Fruit fly (Drosophila melanogaster) whole organism, embryonic: Measurements from ENCODE around the gene CG1161.

ENCODE experiments used
- Bgb ChIP-seq: fragments of 200-800 bp; sonication (Bioruptor generic); IDR thresholded peaks from 2 replicates; pipeline ENCODE4 v1.3.6; 2022; ENCODE audit warnings: missing biosample characterization, missing genetic modification characterization; ENCODE audit not compliant: partially characterized antibody
- CG1024 ChIP-seq: fragments of 200-800 bp; sonication (Bioruptor generic); IDR thresholded peaks from 2 replicates; pipeline ENCODE4 v1.3.6; 2022; ENCODE audit warnings: missing biosample characterization, missing genetic modification characterization
- CG10979 ChIP-seq: fragments of 200-800 bp; sonication (Bioruptor generic); optimal IDR thresholded peaks from 2 replicates; lab custom pipeline; 2018; ENCODE audit warnings: missing biosample characterization, mild to moderate bottlenecking, missing genetic modification characterization, moderate library complexity
- CG11723 ChIP-seq: fragments of 200-800 bp; sonication (Bioruptor generic); optimal IDR thresholded peaks from 2 replicates; lab custom pipeline; 2017; ENCODE audit warnings: missing biosample characterization, mild to moderate bottlenecking, missing genetic modification characterization
- CG1602 ChIP-seq: fragments of 200-800 bp; sonication (Bioruptor generic); optimal IDR thresholded peaks from 3 replicates; lab custom pipeline; 2016; ENCODE audit warnings: missing biosample characterization, missing genetic modification characterization
- CG1603 ChIP-seq: fragments of 200-800 bp; sonication (Bioruptor generic); optimal IDR thresholded peaks from 2 replicates; lab custom pipeline; 2019; ENCODE audit warnings: missing biosample characterization, mild to moderate bottlenecking, missing genetic modification characterization, moderate library complexity
- CG31365 ChIP-seq: fragments of 200-800 bp; sonication (Bioruptor generic); optimal IDR thresholded peaks from 2 replicates; lab custom pipeline; 2018; ENCODE audit warnings: missing biosample characterization, mild to moderate bottlenecking, missing genetic modification characterization
- CG33557 ChIP-seq: fragments of 200-800 bp; sonication (Bioruptor generic); optimal IDR thresholded peaks from 2 replicates; lab custom pipeline; 2019; ENCODE audit warnings: missing biosample characterization, mild to moderate bottlenecking, missing genetic modification characterization, moderate library complexity
- CG6175 ChIP-seq: fragments of 200-800 bp; sonication (Bioruptor generic); IDR thresholded peaks from 3 replicates; pipeline ENCODE4 v1.3.6; 2022; ENCODE audit warnings: missing biosample characterization, missing genetic modification characterization
- CG7372 ChIP-seq: fragments of 200-800 bp; sonication (Bioruptor generic); IDR thresholded peaks from 2 replicates; pipeline ENCODE4 v1.3.6; 2022; ENCODE audit warnings: missing biosample characterization, missing genetic modification characterization
- CG8290 ChIP-seq, 3 experiments: fragments of 200-800 bp; sonication (Bioruptor generic); optimal IDR thresholded peaks; 2 replicates each; lab custom pipeline; 2016 to 2019; ENCODE audit warnings: missing biosample characterization in 3 of 3, missing genetic modification characterization in 3 of 3, mild to moderate bottlenecking in 2 of 3, moderate library complexity in 1 of 3
- D ChIP-seq, 2 experiments: fragments of 200-800 bp in 1 of 2; fragments of >200 bp in 1 of 2; sonication (Bioruptor generic) in 1 of 2; optimal IDR thresholded peaks; 2 replicates in 1 of 2; 3 replicates in 1 of 2; lab custom pipeline; 2017; ENCODE audit warnings: mild to moderate bottlenecking in 1 of 2, missing biosample characterization in 1 of 2, missing genetic modification characterization in 1 of 2, missing genetic modification reagents in 1 of 2
- Dip2 ChIP-seq: fragments of 200-800 bp; sonication (Bioruptor generic); IDR thresholded peaks from 2 replicates; pipeline ENCODE4 v1.3.6; 2022; ENCODE audit warnings: missing biosample characterization, missing genetic modification characterization
- Ets65A ChIP-seq: fragments of 200-800 bp; sonication (Bioruptor generic); peaks from one replicate; lab custom pipeline; 2016; ENCODE audit warnings: missing biosample characterization, missing genetic modification characterization
- Hr78 ChIP-seq, 2 experiments: fragments of 200-800 bp in 1 of 2; fragments of >200 bp in 1 of 2; sonication (Bioruptor generic) in 1 of 2; optimal IDR thresholded peaks; 2 replicates each; lab custom pipeline; 2017 to 2019; ENCODE audit warnings: missing biosample characterization in 2 of 2, missing genetic modification characterization in 2 of 2, mild to moderate bottlenecking in 1 of 2, moderate library complexity in 1 of 2
- Opbp ChIP-seq: fragments of 200-800 bp; sonication (Bioruptor generic); IDR thresholded peaks from 3 replicates; pipeline ENCODE4 v1.3.6; 2022; ENCODE audit warnings: missing biosample characterization, missing genetic modification characterization; ENCODE audit not compliant: partially characterized antibody
- Rx ChIP-seq: fragments of 200-800 bp; sonication (Bioruptor generic); IDR thresholded peaks from 2 replicates; pipeline ENCODE4 v1.3.6; 2022; ENCODE audit warnings: missing biosample characterization, missing genetic modification characterization
- az2 ChIP-seq: fragments of 200-800 bp; sonication (Bioruptor generic); optimal IDR thresholded peaks from 3 replicates; lab custom pipeline; 2016; ENCODE audit warnings: missing biosample characterization, missing genetic modification characterization
- bsh ChIP-seq, 2 experiments: fragments of 200-800 bp; sonication (Bioruptor generic); optimal IDR thresholded peaks; 2 replicates each; lab custom pipeline; 2017 to 2018; ENCODE audit warnings: mild to moderate bottlenecking in 2 of 2, missing biosample characterization in 2 of 2, missing genetic modification characterization in 2 of 2, moderate library complexity in 1 of 2
- cad ChIP-seq: fragments of >200 bp; optimal IDR thresholded peaks from 2 replicates; lab custom pipeline; 2017; ENCODE audit warnings: missing biosample characterization, missing genetic modification characterization
- ci ChIP-seq: fragments of 200-800 bp; sonication (Bioruptor generic); IDR thresholded peaks from 3 replicates; pipeline ENCODE4 v1.3.6; 2022; ENCODE audit warnings: missing biosample characterization, missing genetic modification characterization
- corto ChIP-seq: fragments of 200-800 bp; sonication (Bioruptor generic); optimal IDR thresholded peaks from 2 replicates; lab custom pipeline; 2016; ENCODE audit warnings: missing biosample characterization, mild to moderate bottlenecking, missing genetic modification characterization, moderate library complexity
- disco-r ChIP-seq: fragments of 200-800 bp; sonication (Bioruptor generic); optimal IDR thresholded peaks from 2 replicates; lab custom pipeline; 2016; ENCODE audit warnings: missing biosample characterization, missing genetic modification characterization
- exex ChIP-seq: fragments of 200-800 bp; sonication (Bioruptor generic); optimal IDR thresholded peaks from 4 replicates; lab custom pipeline; 2018; ENCODE audit warnings: missing biosample characterization, mild to moderate bottlenecking, missing genetic modification characterization, moderate library complexity
- nom ChIP-seq: fragments of 200-800 bp; sonication (Bioruptor generic); optimal IDR thresholded peaks from 2 replicates; lab custom pipeline; 2017; ENCODE audit warnings: missing biosample characterization, missing genetic modification characterization, mild to moderate bottlenecking, moderate library complexity, missing genetic modification reagents
- pan ChIP-seq, 4 experiments: fragments of >200 bp in 3 of 4; fragments of 200-800 bp in 1 of 4; sonication (Bioruptor generic) in 1 of 4; optimal IDR thresholded peaks in 3 of 4; IDR thresholded peaks in 1 of 4; 2 replicates each; pipeline versions ENCODE4 v1.3.6 to Lab custom; 2017 to 2022; ENCODE audit warnings: missing biosample characterization in 2 of 4, missing genetic modification characterization in 2 of 4, mixed read lengths in 1 of 4
- pb ChIP-seq: fragments of 200-800 bp; sonication (Bioruptor generic); optimal IDR thresholded peaks from 3 replicates; lab custom pipeline; 2016; ENCODE audit warnings: missing biosample characterization, missing genetic modification characterization
- phol ChIP-seq: fragments of 200-800 bp; sonication (Bioruptor generic); optimal IDR thresholded peaks from 3 replicates; lab custom pipeline; 2018; ENCODE audit warnings: missing biosample characterization, mild to moderate bottlenecking, missing genetic modification characterization, moderate library complexity
- pita ChIP-seq: fragments of 200-800 bp; sonication (Bioruptor generic); optimal IDR thresholded peaks from 2 replicates; lab custom pipeline; 2017; ENCODE audit warnings: missing biosample characterization, mild to moderate bottlenecking, missing genetic modification characterization
- pum ChIP-seq: fragments of 200-800 bp; sonication (Bioruptor generic); optimal IDR thresholded peaks from 2 replicates; lab custom pipeline; 2016; ENCODE audit warnings: missing biosample characterization, missing genetic modification characterization
- slou ChIP-seq: fragments of 200-800 bp; sonication (Bioruptor generic); optimal IDR thresholded peaks from 3 replicates; lab custom pipeline; 2016; ENCODE audit warnings: missing biosample characterization, missing genetic modification characterization
- ttk ChIP-seq: fragments of 200-800 bp; sonication (Bioruptor generic); IDR thresholded peaks from 2 replicates; pipeline ENCODE4 v2.1.2; 2022; ENCODE audit warnings: missing biosample characterization, missing genetic modification characterization
- twi ChIP-seq: fragments of 200-800 bp; optimal IDR thresholded peaks from 2 replicates; lab custom pipeline; 2019; ENCODE audit warnings: missing biosample characterization, mild to moderate bottlenecking, missing genetic modification characterization, moderate library complexity
- unc-4 ChIP-seq: fragments of 200-800 bp; sonication (Bioruptor generic); IDR thresholded peaks from 2 replicates; pipeline ENCODE4 v1.3.6; 2022; ENCODE audit warnings: missing biosample characterization, missing genetic modification characterization; ENCODE audit not compliant: partially characterized antibody

CG1161 gene

DNA sequence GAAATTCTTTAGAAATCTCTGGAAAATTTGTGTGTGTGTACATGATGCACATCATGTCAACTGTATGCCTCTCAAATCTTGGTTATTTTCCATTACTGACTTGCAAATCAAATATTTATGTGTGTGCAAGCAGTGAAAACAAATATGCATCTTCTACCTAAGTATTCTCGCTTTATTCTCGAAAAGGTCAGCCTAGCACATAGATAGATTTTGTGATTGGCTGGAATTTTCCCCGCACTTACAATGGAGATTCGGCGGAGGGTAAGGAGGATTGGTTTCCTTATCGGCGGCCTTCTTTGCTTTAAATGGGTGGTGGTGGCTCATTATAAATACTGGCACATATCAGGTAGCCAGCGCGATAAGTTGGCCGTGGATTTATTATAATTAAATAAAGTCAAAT is 27.0 kb upstream of the CG1161 start (continued):
- TF ChIP-seq ci (GFP tag; lab: Robert Waterston, UW) (no peak), phol (tag; lab: Kevin White, UChicago) (no peak), unc-4 (GFP tag; lab: Robert Waterston, UW) (no peak), pan (optimal IDR thresholded peaks at IDR 0.05; lab: Kevin White, UChicago) (no peak), pan (GFP tag; optimal IDR thresholded peaks at IDR 0.05 in 1 of 2, IDR thresholded peaks at IDR 0.05 in 1 of 2) (no peak), Rx (GFP tag; lab: Robert Waterston, UW) (no peak), CG10979 (tag; lab: Kevin White, UChicago) (peak; percentile 6), exex (peak; percentile 42), corto (no peak), CG31365 (tag; lab: Kevin White, UChicago) (no peak), CG1603 (tag; lab: Kevin White, UChicago) (peak; percentile 53), CG8290 (GFP tag; optimal IDR thresholded peaks at IDR 0.05; lab: Kevin White, UChicago) (no peak), CG8290 (tag; optimal IDR thresholded peaks at IDR 0.05; lab: Kevin White, UChicago) (no peak), cad (no peak), CG1602 (GFP tag; lab: Kevin White, UChicago) (no peak), CG6175 (GFP tag; lab: Robert Waterston, UW) (no peak), CG1024 (no peak), az2 (no peak), CG7372 (GFP tag; lab: Robert Waterston, UW) (no peak), slou (GFP tag; lab: Kevin White, UChicago) (no peak), CG33557 (GFP tag; lab: Kevin White, UChicago) (peak; percentile 35), pita (GFP tag; lab: Kevin White, UChicago) (no peak), pb (no peak), Hr78 (GFP tag; optimal IDR thresholded peaks at IDR 0.05; lab: Kevin White, UChicago) (peak in 1 of 2 experiments; percentile 59)

DNA sequence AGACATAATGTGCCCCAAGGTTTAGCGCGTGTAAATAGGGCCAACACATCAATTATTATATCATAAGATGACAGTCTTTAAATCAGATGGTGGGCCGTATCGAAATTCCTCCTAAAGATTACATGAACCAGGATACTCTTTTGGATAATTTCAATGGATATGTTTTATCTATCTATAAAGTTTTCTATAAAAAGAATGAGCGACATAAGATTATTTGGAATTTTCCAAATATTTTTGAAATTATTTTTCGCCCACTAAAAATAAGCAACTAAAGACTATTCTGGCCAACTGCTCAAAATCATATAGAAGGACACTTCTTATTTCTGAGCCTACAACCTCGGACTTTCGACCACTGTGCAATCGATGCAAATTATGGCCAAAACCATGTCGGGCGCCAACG is 24.6 kb upstream of the CG1161 start:
- TF ChIP-seq Bgb (GFP tag; lab: Robert Waterston, UW) (no peak), bsh (GFP tag; optimal IDR thresholded peaks at IDR 0.05; lab: Kevin White, UChicago) (peak in 1 of 2 experiments; percentile 2)

dm6 chr3R:5331764-5332405 is 23.0 kb upstream of the CG1161 start:
- TF ChIP-seq twi (tag; lab: Kevin White, UChicago) (no peak), Dip2 (no peak), disco-r (GFP tag; lab: Kevin White, UChicago) (no peak), ttk (no peak), pum (GFP tag; lab: Kevin White, UChicago) (no peak), nom (GFP tag; lab: Kevin White, UChicago) (peak; percentile 38), D (optimal IDR thresholded peaks at IDR 0.05; lab: Kevin White, UChicago) (peak; percentile 29), D (GFP tag; optimal IDR thresholded peaks at IDR 0.05; lab: Kevin White, UChicago) (no peak), Ets65A (GFP tag; lab: Kevin White, UChicago) (peak; percentile 17), Opbp (GFP tag; lab: Robert Waterston, UW) (0 out of 3 replicates have a peak, but pooled peaks have one; percentile 8), CG11723 (GFP tag; lab: Kevin White, UChicago) (no peak)
